Worm (Caenorhabditis elegans) whole organism, L2 larva: Measurements from ENCODE around the gene F48G7.5.

ENCODE experiments used
- C34F6.9 ChIP-seq: fragments of 150-350 bp; optimal IDR thresholded peaks from 2 replicates; lab custom pipeline; 2014; ENCODE audit warnings: missing biosample characterization, missing genetic modification characterization
- R02D3.7 ChIP-seq: fragments of 150-350 bp; optimal IDR thresholded peaks from 2 replicates; lab custom pipeline; 2014; ENCODE audit warnings: missing biosample characterization, missing genetic modification characterization
- Y55F3AM.14 ChIP-seq: fragments of 200-800 bp; sonication (Bioruptor generic); optimal IDR thresholded peaks from 2 replicates; lab custom pipeline; 2018; ENCODE audit warnings: mild to moderate bottlenecking, missing genetic modification characterization, missing compliant biosample characterization
- ZK546.5 ChIP-seq: sonication (generic microtip); optimal IDR thresholded peaks from 2 replicates; lab custom pipeline; 2017; ENCODE audit warnings: missing biosample characterization, missing genetic modification characterization
- aly-2 ChIP-seq: fragments of 150-350 bp; optimal IDR thresholded peaks from 2 replicates; lab custom pipeline; 2014; ENCODE audit warnings: missing biosample characterization, missing genetic modification characterization
- ama-1 ChIP-seq: fragments of 150-350 bp; optimal IDR thresholded peaks from 2 replicates; lab custom pipeline; 2018; ENCODE audit warnings: inconsistent platforms
- blmp-1 ChIP-seq: sonication (generic microtip); optimal IDR thresholded peaks from 2 replicates; lab custom pipeline; 2017; ENCODE audit warnings: missing genetic modification characterization, mild to moderate bottlenecking, missing compliant biosample characterization, antibody characterized with exemption, moderate library complexity; ENCODE audit not compliant: insufficient read depth
- ceh-16 ChIP-seq: fragments of 150-350 bp; optimal IDR thresholded peaks from 2 replicates; lab custom pipeline; 2014; ENCODE audit warnings: missing biosample characterization, missing genetic modification characterization
- ceh-82 ChIP-seq: fragments of 150-350 bp; optimal IDR thresholded peaks from 2 replicates; lab custom pipeline; 2014; ENCODE audit warnings: missing biosample characterization, missing genetic modification characterization
- crh-2 ChIP-seq: sonication (generic microtip); optimal IDR thresholded peaks from 2 replicates; lab custom pipeline; 2017; ENCODE audit warnings: missing biosample characterization, missing genetic modification characterization
- dmd-4 ChIP-seq: sonication (generic microtip); optimal IDR thresholded peaks from 2 replicates; lab custom pipeline; 2017; ENCODE audit warnings: missing biosample characterization, missing genetic modification characterization
- elt-1 ChIP-seq: fragments of 150-350 bp; optimal IDR thresholded peaks from 2 replicates; lab custom pipeline; 2014; ENCODE audit warnings: missing biosample characterization, missing genetic modification characterization
- fos-1 ChIP-seq: fragments of 150-350 bp; optimal IDR thresholded peaks from 2 replicates; lab custom pipeline; 2014; ENCODE audit warnings: missing biosample characterization, missing genetic modification characterization
- gmeb-1 ChIP-seq: fragments of 150-350 bp; optimal IDR thresholded peaks from 2 replicates; lab custom pipeline; 2014; ENCODE audit warnings: missing biosample characterization, missing genetic modification characterization
- lin-11 ChIP-seq: fragments of 150-350 bp; sonication (generic microtip); optimal IDR thresholded peaks from 2 replicates; lab custom pipeline; 2014; ENCODE audit warnings: missing biosample characterization, missing genetic modification characterization, inconsistent platforms, mixed read lengths
- lin-13 ChIP-seq: fragments of 150-350 bp; optimal IDR thresholded peaks from 2 replicates; lab custom pipeline; 2014; ENCODE audit warnings: missing biosample characterization, missing genetic modification reagents, missing genetic modification characterization
- lin-39 ChIP-seq: fragments of 150-350 bp; optimal IDR thresholded peaks from 2 replicates; lab custom pipeline; 2014; ENCODE audit warnings: missing biosample characterization, missing genetic modification reagents, missing genetic modification characterization
- lsy-2 ChIP-seq, 2 experiments: fragments of 150-350 bp in 1 of 2; sonication (generic microtip) in 1 of 2; optimal IDR thresholded peaks; 2 replicates each; lab custom pipeline; 2014 to 2017; ENCODE audit warnings: missing biosample characterization in 2 of 2, missing genetic modification characterization in 2 of 2
- mab-5 ChIP-seq: fragments of 150-350 bp; optimal IDR thresholded peaks from 2 replicates; lab custom pipeline; 2014; ENCODE audit warnings: missing biosample characterization, missing genetic modification characterization
- mbf-1 ChIP-seq: sonication (generic microtip); optimal IDR thresholded peaks from 2 replicates; lab custom pipeline; 2017; ENCODE audit warnings: missing biosample characterization, missing genetic modification characterization
- mdl-1 ChIP-seq, 2 experiments: fragments of 150-350 bp in 1 of 2; sonication (generic microtip) in 1 of 2; optimal IDR thresholded peaks; 2 replicates each; lab custom pipeline; 2017; ENCODE audit warnings: missing biosample characterization in 2 of 2, missing genetic modification characterization in 2 of 2
- nhr-12 ChIP-seq: fragments of 150-350 bp; optimal IDR thresholded peaks from 2 replicates; lab custom pipeline; 2014; ENCODE audit warnings: missing biosample characterization, missing genetic modification characterization
- nhr-129 ChIP-seq: fragments of 150-350 bp; optimal IDR thresholded peaks from 2 replicates; lab custom pipeline; 2014; ENCODE audit warnings: missing biosample characterization, missing genetic modification characterization
- nhr-21 ChIP-seq: fragments of 150-350 bp; optimal IDR thresholded peaks from 2 replicates; lab custom pipeline; 2014; ENCODE audit warnings: missing biosample characterization, missing genetic modification characterization
- nhr-237 ChIP-seq: fragments of 150-350 bp; optimal IDR thresholded peaks from 2 replicates; lab custom pipeline; 2014; ENCODE audit warnings: missing biosample characterization, missing genetic modification characterization
- nhr-77 ChIP-seq: fragments of 150-350 bp; optimal IDR thresholded peaks from 2 replicates; lab custom pipeline; 2014; ENCODE audit warnings: missing biosample characterization, missing genetic modification characterization
- skn-1 ChIP-seq: sonication (generic microtip); optimal IDR thresholded peaks from 2 replicates; lab custom pipeline; 2017; ENCODE audit warnings: missing biosample characterization, missing genetic modification characterization
- sma-3 ChIP-seq: sonication (generic microtip); optimal IDR thresholded peaks from 2 replicates; lab custom pipeline; 2016; ENCODE audit warnings: missing genetic modification reagents, missing genetic modification characterization, missing compliant biosample characterization
- sma-9 ChIP-seq, 2 experiments: fragments of 150-350 bp in 1 of 2; sonication (generic microtip) in 1 of 2; optimal IDR thresholded peaks; 2 replicates each; lab custom pipeline; 2014 to 2016; ENCODE audit warnings: missing genetic modification characterization in 2 of 2, mild to moderate bottlenecking in 1 of 2, missing biosample characterization in 1 of 2, missing compliant biosample characterization in 1 of 2, missing genetic modification reagents in 1 of 2, moderate library complexity in 1 of 2
- snpc-4 ChIP-seq: fragments of 150-350 bp; optimal IDR thresholded peaks from 2 replicates; lab custom pipeline; 2014; ENCODE audit warnings: missing biosample characterization, missing genetic modification characterization
- unc-39 ChIP-seq: fragments of 150-350 bp; optimal IDR thresholded peaks from 2 replicates; lab custom pipeline; 2014; ENCODE audit warnings: missing biosample characterization, missing genetic modification characterization
- unc-55 ChIP-seq: fragments of 150-350 bp; sonication (generic microtip); optimal IDR thresholded peaks from 3 replicates; lab custom pipeline; 2014; ENCODE audit warnings: missing biosample characterization, missing genetic modification reagents, missing genetic modification characterization
- zag-1 ChIP-seq: fragments of 150-350 bp; optimal IDR thresholded peaks from 2 replicates; lab custom pipeline; 2014; ENCODE audit warnings: missing biosample characterization, missing genetic modification characterization

F48G7.5 gene

ce11 chrV:634855-635254, 12.1 kb upstream of the F48G7.5 start, which contains the start of gene F48G7.10:
Gene F48G7.10, minus strand, starts transcription at chrV:634955.
- TF ChIP-seq unc-39 (no peak), ceh-82 (no peak), nhr-129 (tag; lab: Kevin White, UChicago) (no peak)

DNA sequence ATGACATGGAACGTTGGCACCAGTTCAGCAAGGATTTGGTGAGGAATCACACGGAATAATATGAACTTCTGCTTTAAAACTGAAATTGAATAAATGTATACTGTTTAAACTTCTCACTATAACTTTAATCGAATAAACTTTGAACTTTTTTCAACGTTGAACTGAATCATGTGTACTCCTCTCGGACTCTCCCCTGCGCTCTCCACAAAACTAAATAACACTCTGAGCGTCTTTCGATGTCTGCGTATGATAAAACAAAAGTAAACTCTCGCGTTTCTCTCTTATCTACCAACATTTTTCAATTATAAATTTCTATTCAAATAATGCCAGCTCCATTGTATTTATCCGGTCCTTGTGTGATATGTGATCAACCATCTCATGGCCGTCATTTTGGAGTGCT, 9.1 kb upstream of the F48G7.5 start:
- TF ChIP-seq nhr-129 (tag; lab: Kevin White, UChicago), result peak; percentile 15
- no peak for TF ChIP-seq nhr-21 (tag; lab: Kevin White, UChicago)
- no peak for TF ChIP-seq lin-11 (tag; lab: Kevin White, UChicago)
- TF ChIP-seq mbf-1 (tag; lab: Kevin White, UChicago), result no peak
- TF ChIP-seq dmd-4 (tag; lab: Kevin White, UChicago), result no peak
- TF ChIP-seq sma-9 (GFP tag; optimal IDR thresholded peaks at IDR 0.05; lab: Kevin White, UChicago), result peak; percentile 24
- TF ChIP-seq sma-9 (tag; optimal IDR thresholded peaks at IDR 0.05; lab: Kevin White, UChicago), result no peak
- TF ChIP-seq gmeb-1 (tag; lab: Kevin White, UChicago), result no peak
- no peak for TF ChIP-seq fos-1 (tag; lab: Kevin White, UChicago)
- TF ChIP-seq C34F6.9 (tag; lab: Kevin White, UChicago), result peak; percentile 13
- TF ChIP-seq ama-1, result no peak
- TF ChIP-seq snpc-4 (tag; lab: Kevin White, UChicago), result no peak
- no peak for TF ChIP-seq skn-1 (tag; lab: Kevin White, UChicago)
- TF ChIP-seq unc-55 (GFP tag; lab: Kevin White, UChicago), result peak; percentile 48
- TF ChIP-seq blmp-1 (tag; lab: Kevin White, UChicago), result no peak

ce11 chrV:628527-628926, 5.8 kb upstream of the F48G7.5 start, which contains the start of gene F48G7.9:
Gene F48G7.9, minus strand, starts transcription at chrV:628627.
- TF ChIP-seq Y55F3AM.14 (GFP tag; lab: Kevin White, UChicago) (no peak), lin-13 (GFP tag; lab: Kevin White, UChicago) (no peak), nhr-237 (tag; lab: Kevin White, UChicago) (no peak), nhr-21 (tag; lab: Kevin White, UChicago) (no peak)

- TF ChIP-seq dmd-4 (tag; lab: Kevin White, UChicago), result no peak
- TF ChIP-seq sma-3, result no peak
- TF ChIP-seq ceh-16 (tag; lab: Kevin White, UChicago), result no peak
- no peak for TF ChIP-seq zag-1 (tag; lab: Kevin White, UChicago)
- TF ChIP-seq, all 48 proteins: peak for 0
Measured at ce11 chrV:627585-627984, 4.8 kb upstream of the F48G7.5 start, which contains the start of gene F48G7.8. Gene F48G7.8, minus strand, starts transcription at chrV:627685.

ce11 chrV:626321-626720, 3.6 kb upstream of the F48G7.5 start, which contains the start of gene F48G7.7:
Gene F48G7.7, minus strand, starts transcription at chrV:626421.
- TF ChIP-seq crh-2 (no peak), Y55F3AM.14 (GFP tag; lab: Kevin White, UChicago) (no peak), mdl-1 (tag; optimal IDR thresholded peaks at IDR 0.05; lab: Kevin White, UChicago) (no peak), ama-1 (no peak), nhr-21 (tag; lab: Kevin White, UChicago) (no peak), lsy-2 (tag; optimal IDR thresholded peaks at IDR 0.05; lab: Kevin White, UChicago) (no peak), ceh-82 (no peak), mab-5 (tag; lab: Kevin White, UChicago) (no peak), aly-2 (tag; lab: Kevin White, UChicago) (no peak), skn-1 (tag; lab: Kevin White, UChicago) (no peak), R02D3.7 (tag; lab: Kevin White, UChicago) (no peak)

- no peak for TF ChIP-seq mdl-1 (tag; optimal IDR thresholded peaks at IDR 0.05; lab: Kevin White, UChicago)
- no peak for TF ChIP-seq ceh-16 (tag; lab: Kevin White, UChicago)
- TF ChIP-seq blmp-1 (tag; lab: Kevin White, UChicago), result no peak
- no peak for TF ChIP-seq lin-11 (tag; lab: Kevin White, UChicago)
- no peak for TF ChIP-seq unc-39
- TF ChIP-seq elt-1 (tag; lab: Kevin White, UChicago), result no peak
- TF ChIP-seq unc-55 (GFP tag; lab: Kevin White, UChicago), result no peak
- no peak for TF ChIP-seq mab-5 (tag; lab: Kevin White, UChicago)
- no peak for TF ChIP-seq nhr-12 (tag; lab: Kevin White, UChicago)
- no peak for TF ChIP-seq mbf-1 (tag; lab: Kevin White, UChicago)
- no peak for TF ChIP-seq nhr-77 (tag; lab: Kevin White, UChicago)
- no peak for TF ChIP-seq dmd-4 (tag; lab: Kevin White, UChicago)
- no peak for TF ChIP-seq crh-2
- TF ChIP-seq ZK546.5, result no peak
- TF ChIP-seq lin-39, result no peak
- TF ChIP-seq, all 48 proteins: peak for 0
Measured at ce11 chrV:624922-625321, 2.2 kb upstream of the F48G7.5 start, which contains the start of gene srt-17. Gene srt-17, minus strand, starts transcription at chrV:625022.
